Worm (Caenorhabditis elegans) whole organism, L1 larva: ENCODE measurements around the gene F57G12.2.

Experiments
- C16A3.4 ChIP-seq: fragments of 150-350 bp; optimal IDR thresholded peaks from 2 replicates; lab custom pipeline; 2014; ENCODE audit warnings: missing biosample characterization, missing genetic modification characterization
- F16B12.6 ChIP-seq: fragments of 150-350 bp; optimal IDR thresholded peaks from 2 replicates; lab custom pipeline; 2014; ENCODE audit warnings: missing biosample characterization, missing genetic modification characterization
- aha-1 ChIP-seq: fragments of 150-350 bp; optimal IDR thresholded peaks from 2 replicates; lab custom pipeline; 2014; ENCODE audit warnings: missing biosample characterization, missing genetic modification characterization
- alr-1 ChIP-seq: fragments of 200-800 bp; sonication (Bioruptor generic); optimal IDR thresholded peaks from 2 replicates; lab custom pipeline; 2018; ENCODE audit warnings: borderline replicate concordance, mild to moderate bottlenecking, missing genetic modification characterization, missing compliant biosample characterization
- blmp-1 ChIP-seq: fragments of 150-350 bp; optimal IDR thresholded peaks from 2 replicates; lab custom pipeline; 2014; ENCODE audit warnings: missing biosample characterization, missing genetic modification characterization
- ceh-90 ChIP-seq: sonication (generic microtip); optimal IDR thresholded peaks from 2 replicates; lab custom pipeline; 2016; ENCODE audit warnings: missing genetic modification characterization, missing compliant biosample characterization
- dsc-1 ChIP-seq: sonication (generic microtip); optimal IDR thresholded peaks from 2 replicates; lab custom pipeline; 2016; ENCODE audit warnings: mild to moderate bottlenecking, missing genetic modification characterization, missing compliant biosample characterization
- egl-13 ChIP-seq: sonication (generic microtip); optimal IDR thresholded peaks from 2 replicates; lab custom pipeline; 2016; ENCODE audit warnings: missing genotype, missing genetic modification reagents, missing genetic modification characterization, missing compliant biosample characterization
- elt-2 ChIP-seq: sonication (generic microtip); optimal IDR thresholded peaks from 2 replicates; lab custom pipeline; 2016; ENCODE audit warnings: missing genetic modification characterization, mild to moderate bottlenecking, inconsistent platforms, missing compliant biosample characterization, missing genetic modification reagents
- elt-3 ChIP-seq, 6 experiments: fragments of 150-350 bp in 1 of 6; sonication (generic microtip); optimal IDR thresholded peaks; 2 replicates each; lab custom pipeline; 2017 to 2018; ENCODE audit warnings: missing biosample characterization in 6 of 6, missing genetic modification characterization in 6 of 6, inconsistent platforms in 1 of 6
- fkh-10 ChIP-seq: sonication (generic microtip); optimal IDR thresholded peaks from 2 replicates; lab custom pipeline; 2017; ENCODE audit warnings: missing biosample characterization, missing genetic modification reagents, missing genetic modification characterization
- fkh-8 ChIP-seq: sonication (generic microtip); optimal IDR thresholded peaks from 2 replicates; lab custom pipeline; 2016; ENCODE audit warnings: mild to moderate bottlenecking, missing genetic modification characterization, missing compliant biosample characterization
- fos-1 ChIP-seq: fragments of 150-350 bp; optimal IDR thresholded peaks from 2 replicates; lab custom pipeline; 2014; ENCODE audit warnings: missing biosample characterization, missing genetic modification characterization
- hlh-17 ChIP-seq: fragments of 200-800 bp; sonication (Bioruptor generic); optimal IDR thresholded peaks from 2 replicates; lab custom pipeline; 2018; ENCODE audit warnings: missing genetic modification characterization, mild to moderate bottlenecking, missing compliant biosample characterization, moderate library complexity, borderline replicate concordance
- hpl-2 ChIP-seq: fragments of 150-350 bp; optimal IDR thresholded peaks from 2 replicates; lab custom pipeline; 2014; ENCODE audit warnings: missing biosample characterization, missing genetic modification reagents, missing genetic modification characterization
- isw-1 ChIP-seq: fragments of 200-800 bp; sonication (Bioruptor generic); IDR thresholded peaks from 2 replicates; pipeline ENCODE4 v1.3.6; 2022; ENCODE audit warnings: missing genetic modification characterization, missing compliant biosample characterization
- jun-1 ChIP-seq: fragments of 150-350 bp; optimal IDR thresholded peaks from 2 replicates; lab custom pipeline; 2014; ENCODE audit warnings: missing biosample characterization, missing genetic modification reagents, missing genetic modification characterization
- lin-14 ChIP-seq: fragments of 200-800 bp; sonication (Bioruptor generic); optimal IDR thresholded peaks from 2 replicates; lab custom pipeline; 2018; ENCODE audit warnings: mild to moderate bottlenecking, missing genetic modification characterization, moderate library complexity, missing compliant biosample characterization
- lin-15B ChIP-seq: fragments of 150-350 bp; sonication (generic microtip); optimal IDR thresholded peaks from 3 replicates; lab custom pipeline; 2014; ENCODE audit warnings: missing biosample characterization, missing genetic modification characterization
- lin-39 ChIP-seq: fragments of 150-350 bp; optimal IDR thresholded peaks from 2 replicates; lab custom pipeline; 2014; ENCODE audit warnings: missing biosample characterization, missing genetic modification reagents, missing genetic modification characterization
- lsy-2 ChIP-seq, 2 experiments: fragments of 150-350 bp; optimal IDR thresholded peaks; 2 replicates each; lab custom pipeline; 2014; ENCODE audit warnings: missing biosample characterization in 2 of 2, missing genetic modification characterization in 2 of 2
- mab-9 ChIP-seq: fragments of 200-800 bp; sonication (Bioruptor generic); IDR thresholded peaks from 2 replicates; pipeline ENCODE4 v1.3.6; 2022; ENCODE audit warnings: missing genetic modification reagents, missing genetic modification characterization, missing compliant biosample characterization
- mdl-1 ChIP-seq, 2 experiments: fragments of 150-350 bp; optimal IDR thresholded peaks; 2 replicates each; lab custom pipeline; 2014 to 2017; ENCODE audit warnings: missing biosample characterization in 2 of 2, missing genetic modification characterization in 2 of 2, inconsistent platforms in 1 of 2
- mep-1 ChIP-seq: fragments of 150-350 bp; optimal IDR thresholded peaks from 2 replicates; lab custom pipeline; 2014; ENCODE audit warnings: missing biosample characterization, missing genetic modification characterization
- nhr-19 ChIP-seq: fragments of 200-800 bp; sonication (Bioruptor generic); conservative IDR thresholded peaks from 2 replicates; pipeline ENCODE4 v1.3.6; 2022; ENCODE audit warnings: missing genetic modification characterization, missing compliant biosample characterization
- nhr-20 ChIP-seq: sonication (generic microtip); optimal IDR thresholded peaks from 2 replicates; lab custom pipeline; 2016; ENCODE audit warnings: mild to moderate bottlenecking, missing genetic modification characterization, missing compliant biosample characterization
- nhr-237 ChIP-seq: fragments of 150-350 bp; optimal IDR thresholded peaks from 2 replicates; lab custom pipeline; 2014; ENCODE audit warnings: missing biosample characterization, missing genetic modification characterization
- nhr-71 ChIP-seq: sonication (generic microtip); optimal IDR thresholded peaks from 2 replicates; lab custom pipeline; 2016; ENCODE audit warnings: mild to moderate bottlenecking, missing genetic modification characterization, moderate library complexity, missing compliant biosample characterization
- nhr-77 ChIP-seq: fragments of 150-350 bp; optimal IDR thresholded peaks from 2 replicates; lab custom pipeline; 2014; ENCODE audit warnings: missing biosample characterization, missing genetic modification characterization
- nhr-84 ChIP-seq: sonication (generic microtip); optimal IDR thresholded peaks from 2 replicates; lab custom pipeline; 2017; ENCODE audit warnings: missing biosample characterization, missing genetic modification characterization
- nhr-85 ChIP-seq: sonication (generic microtip); peaks from one replicate; lab custom pipeline; 2016; ENCODE audit warnings: missing genetic modification characterization, inconsistent platforms, missing compliant biosample characterization
- pag-3 ChIP-seq: sonication (generic microtip); optimal IDR thresholded peaks from 2 replicates; lab custom pipeline; 2017; ENCODE audit warnings: missing genetic modification characterization, mild to moderate bottlenecking, missing compliant biosample characterization, antibody characterized with exemption, borderline replicate concordance; ENCODE audit not compliant: insufficient read depth
- pax-3 ChIP-seq: fragments of 200-800 bp; sonication (Bioruptor generic); optimal IDR thresholded peaks from 2 replicates; lab custom pipeline; 2018; ENCODE audit warnings: mild to moderate bottlenecking, missing genetic modification characterization, moderate library complexity, missing compliant biosample characterization
- rnt-1 ChIP-seq: sonication (generic microtip); optimal IDR thresholded peaks from 2 replicates; lab custom pipeline; 2016; ENCODE audit warnings: mild to moderate bottlenecking, missing genetic modification characterization, moderate library complexity, missing compliant biosample characterization
- snpc-4 ChIP-seq: fragments of 150-350 bp; optimal IDR thresholded peaks from 2 replicates; lab custom pipeline; 2014; ENCODE audit warnings: missing biosample characterization, missing genetic modification characterization
- snu-23 ChIP-seq: sonication (generic microtip); optimal IDR thresholded peaks from 2 replicates; lab custom pipeline; 2016; ENCODE audit warnings: missing genetic modification characterization, missing compliant biosample characterization
- swsn-7 ChIP-seq: sonication (generic microtip); optimal IDR thresholded peaks from 2 replicates; lab custom pipeline; 2016; ENCODE audit warnings: missing genetic modification characterization, missing compliant biosample characterization
- tlp-1 ChIP-seq: fragments of 150-350 bp; optimal IDR thresholded peaks from 2 replicates; lab custom pipeline; 2014; ENCODE audit warnings: missing biosample characterization, missing genetic modification characterization
- unc-130 ChIP-seq: fragments of 150-350 bp; optimal IDR thresholded peaks from 2 replicates; lab custom pipeline; 2017; ENCODE audit warnings: missing biosample characterization, missing genetic modification characterization, inconsistent platforms
- unc-30 ChIP-seq: sonication (generic microtip); optimal IDR thresholded peaks from 2 replicates; lab custom pipeline; 2017; ENCODE audit warnings: missing biosample characterization, missing genetic modification characterization
- unc-62 ChIP-seq: fragments of 150-350 bp; optimal IDR thresholded peaks from 2 replicates; lab custom pipeline; 2014; ENCODE audit warnings: missing biosample characterization, missing genetic modification reagents, missing genetic modification characterization
- unc-86 ChIP-seq: sonication (generic microtip); optimal IDR thresholded peaks from 2 replicates; lab custom pipeline; 2016; ENCODE audit warnings: missing genetic modification characterization, missing compliant biosample characterization
- zag-1 ChIP-seq: fragments of 150-350 bp; optimal IDR thresholded peaks from 2 replicates; lab custom pipeline; 2014; ENCODE audit warnings: missing biosample characterization, missing genetic modification characterization
- ztf-11 ChIP-seq, 2 experiments: sonication (generic microtip); optimal IDR thresholded peaks; 2 replicates each; lab custom pipeline; 2016 to 2017; ENCODE audit warnings: missing genetic modification characterization in 2 of 2, missing biosample characterization in 1 of 2, missing compliant biosample characterization in 1 of 2
- ztf-4 ChIP-seq: fragments of 150-350 bp; optimal IDR thresholded peaks from 2 replicates; lab custom pipeline; 2014; ENCODE audit warnings: missing biosample characterization, missing genetic modification characterization

Gene F57G12.2

ce11 chrX:12171631-12172348 lies 11.9 kb upstream of the F57G12.2 start, which contains the start of gene F57G12.1 (continued):
- peak; percentile 27 for TF ChIP-seq ztf-4 (tag; lab: Kevin White, UChicago)
- no peak for TF ChIP-seq aha-1 (tag; lab: Kevin White, UChicago)
- no peak for TF ChIP-seq tlp-1 (tag; lab: Kevin White, UChicago)
- TF ChIP-seq pax-3 (tag; lab: Kevin White, UChicago) = peak; percentile 57
- peak; percentile 56 for TF ChIP-seq fkh-10 (GFP tag; lab: Kevin White, UChicago)

ce11 chrX:12169390-12169789 lies 9.5 kb upstream of the F57G12.2 start:
- no peak for TF ChIP-seq hlh-17
- TF ChIP-seq nhr-85 (tag; lab: Kevin White, UChicago) = no peak
- no peak for TF ChIP-seq unc-86 (tag; lab: Kevin White, UChicago)
- no peak for TF ChIP-seq nhr-237
- TF ChIP-seq rnt-1 (tag; lab: Kevin White, UChicago) = no peak
- TF ChIP-seq elt-2 = no peak
- no peak for TF ChIP-seq nhr-19 (GFP tag; lab: Robert Waterston, UW)
- TF ChIP-seq lsy-2 (tag; optimal IDR thresholded peaks at IDR 0.05; lab: Kevin White, UChicago) = no peak
- no peak for TF ChIP-seq nhr-71 (tag; lab: Kevin White, UChicago)
- TF ChIP-seq ceh-90 (tag; lab: Kevin White, UChicago) = no peak
- TF ChIP-seq snpc-4 (tag; lab: Kevin White, UChicago) = no peak

ce11 chrX:12168765-12169164 lies 8.9 kb upstream of the F57G12.2 start:
- no peak for TF ChIP-seq fkh-8 (tag; lab: Kevin White, UChicago)
- TF ChIP-seq F16B12.6 = no peak
- TF ChIP-seq mab-9 (GFP tag; lab: Robert Waterston, UW) = no peak
- TF ChIP-seq mep-1 (tag; lab: Kevin White, UChicago) = peak; percentile 7
- no peak for TF ChIP-seq unc-62 (GFP tag; lab: Kevin White, UChicago)
- TF ChIP-seq jun-1 (tag; lab: Kevin White, UChicago) = no peak
- no peak for TF ChIP-seq nhr-20
- TF ChIP-seq dsc-1 (tag; lab: Kevin White, UChicago) = peak; percentile 22
- TF ChIP-seq nhr-84 = no peak
- no peak for TF ChIP-seq C16A3.4
- no peak for TF ChIP-seq fos-1
- TF ChIP-seq egl-13 (tag; lab: Kevin White, UChicago) = no peak
- no peak for TF ChIP-seq swsn-7
- peak; percentile 0 for TF ChIP-seq lin-14
- TF ChIP-seq nhr-71 (tag; lab: Kevin White, UChicago) = peak; percentile 6
- no peak for TF ChIP-seq nhr-19 (GFP tag; lab: Robert Waterston, UW)

ce11 chrX:12167632-12168377 lies 8.0 kb upstream of the F57G12.2 start:
- no peak for TF ChIP-seq alr-1 (tag; lab: Kevin White, UChicago)
- peak; percentile 47 for TF ChIP-seq snu-23
- no peak for TF ChIP-seq unc-86 (tag; lab: Kevin White, UChicago)
- peak; percentile 43 for TF ChIP-seq blmp-1 (tag; lab: Kevin White, UChicago)
- no peak for TF ChIP-seq lin-15B
- TF ChIP-seq lsy-2 (tag; optimal IDR thresholded peaks at IDR 0.05; lab: Kevin White, UChicago) = peak in 1 of 2 experiments; percentile 35
- TF ChIP-seq isw-1 = no peak
- peak; percentile 19 for TF ChIP-seq C16A3.4
- no peak for TF ChIP-seq hpl-2
- peak; percentile 55 for TF ChIP-seq nhr-71 (tag; lab: Kevin White, UChicago)
- TF ChIP-seq nhr-84 = no peak
- no peak for TF ChIP-seq lin-39
- no peak for TF ChIP-seq unc-30
- no peak for TF ChIP-seq fkh-10 (GFP tag; lab: Kevin White, UChicago)
- peak; percentile 80 for TF ChIP-seq nhr-20
- TF ChIP-seq rnt-1 (tag; lab: Kevin White, UChicago) = peak; percentile 49
- peak in 1 of 2 experiments; percentile 55 for TF ChIP-seq ztf-11 (tag; optimal IDR thresholded peaks at IDR 0.05; lab: Kevin White, UChicago)
- TF ChIP-seq pag-3 (tag; lab: Kevin White, UChicago) = peak; percentile 24
- no peak for TF ChIP-seq elt-3 (tag; optimal IDR thresholded peaks at IDR 0.05; lab: Kevin White, UChicago)
- peak in 1 of 2 experiments; percentile 66 for TF ChIP-seq mdl-1 (tag; optimal IDR thresholded peaks at IDR 0.05; lab: Kevin White, UChicago)
- peak; percentile 50 for TF ChIP-seq lin-14
- TF ChIP-seq nhr-77 (tag; lab: Kevin White, UChicago) = no peak
- TF ChIP-seq unc-130 = no peak
- no peak for TF ChIP-seq zag-1 (tag; lab: Kevin White, UChicago)
